Fruit fly (Drosophila melanogaster) whole organism, embryonic: ENCODE measurements around the gene CG14961.

ENCODE experiments used
- Antp ChIP-seq: fragments of 200-800 bp; sonication (Bioruptor generic); optimal IDR thresholded peaks from 3 replicates; lab custom pipeline; 2016; ENCODE audit warnings: missing biosample characterization, missing genetic modification characterization
- CG10321 ChIP-seq: fragments of 200-800 bp; sonication (Bioruptor generic); IDR thresholded peaks from 2 replicates; pipeline ENCODE4 v1.3.6; 2022; ENCODE audit warnings: missing biosample characterization, missing genetic modification characterization
- CG11093 ChIP-seq: fragments of 200-800 bp; sonication (Bioruptor generic); IDR thresholded peaks from 3 replicates; pipeline ENCODE4 v1.3.6; 2022; ENCODE audit warnings: missing biosample characterization, missing genetic modification characterization
- CG13624 ChIP-seq: fragments of 200-800 bp; sonication (Bioruptor generic); optimal IDR thresholded peaks from 2 replicates; lab custom pipeline; 2016; ENCODE audit warnings: missing biosample characterization, missing genetic modification characterization
- CG1529 ChIP-seq: fragments of 200-800 bp; sonication (Bioruptor generic); optimal IDR thresholded peaks from 3 replicates; lab custom pipeline; 2018; ENCODE audit warnings: missing biosample characterization, missing genetic modification characterization
- CG17802 ChIP-seq: fragments of 200-800 bp; sonication (Bioruptor generic); optimal IDR thresholded peaks from 2 replicates; lab custom pipeline; 2018; ENCODE audit warnings: missing biosample characterization, mild to moderate bottlenecking, missing genetic modification characterization, moderate library complexity
- CG1832 ChIP-seq: fragments of 200-800 bp; sonication (Bioruptor generic); optimal IDR thresholded peaks from 2 replicates; lab custom pipeline; 2017; ENCODE audit warnings: missing biosample characterization, mild to moderate bottlenecking, missing genetic modification characterization, inconsistent platforms
- CG18599 ChIP-seq: fragments of 200-800 bp; sonication (Bioruptor generic); optimal IDR thresholded peaks from 3 replicates; lab custom pipeline; 2017; ENCODE audit warnings: missing biosample characterization, missing genetic modification characterization, mild to moderate bottlenecking, moderate library complexity, missing genetic modification reagents
- CG18619 ChIP-seq: fragments of 200-800 bp; sonication (Bioruptor generic); optimal IDR thresholded peaks from 3 replicates; lab custom pipeline; 2017; ENCODE audit warnings: missing biosample characterization, mild to moderate bottlenecking, missing genetic modification characterization
- CG32532 ChIP-seq: fragments of 200-800 bp; sonication (Bioruptor generic); IDR thresholded peaks from 2 replicates; pipeline ENCODE4 v1.3.6; 2022; ENCODE audit warnings: missing biosample characterization, missing genetic modification characterization
- CG3995 ChIP-seq: fragments of 200-800 bp; sonication (Bioruptor generic); optimal IDR thresholded peaks from 3 replicates; lab custom pipeline; 2016; ENCODE audit warnings: missing biosample characterization, missing genetic modification characterization
- CG42726 ChIP-seq: fragments of 200-800 bp; sonication (Bioruptor generic); IDR thresholded peaks from 2 replicates; pipeline ENCODE4 v1.3.6; 2022; ENCODE audit warnings: missing biosample characterization, missing genetic modification characterization; ENCODE audit not compliant: partially characterized antibody
- CG4360 ChIP-seq: fragments of 200-800 bp; sonication (Bioruptor generic); IDR thresholded peaks from 2 replicates; pipeline ENCODE4 v1.3.6; 2022; ENCODE audit warnings: missing biosample characterization, missing genetic modification characterization
- CG4854 ChIP-seq: fragments of 200-800 bp; sonication (Bioruptor generic); optimal IDR thresholded peaks from 2 replicates; lab custom pipeline; 2016; ENCODE audit warnings: missing biosample characterization, missing genetic modification characterization, inconsistent platforms
- CG8290 ChIP-seq, 3 experiments: fragments of 200-800 bp; sonication (Bioruptor generic); optimal IDR thresholded peaks; 2 replicates each; lab custom pipeline; 2016 to 2019; ENCODE audit warnings: missing biosample characterization in 3 of 3, missing genetic modification characterization in 3 of 3, mild to moderate bottlenecking in 2 of 3, moderate library complexity in 1 of 3
- CG8359 ChIP-seq: fragments of 200-800 bp; sonication (Bioruptor generic); optimal IDR thresholded peaks from 2 replicates; lab custom pipeline; 2017; ENCODE audit warnings: missing biosample characterization, mild to moderate bottlenecking, missing genetic modification characterization, borderline replicate concordance
- CoRest ChIP-seq: fragments of 200-800 bp; sonication (Bioruptor generic); optimal IDR thresholded peaks from 3 replicates; lab custom pipeline; 2018; ENCODE audit warnings: missing biosample characterization, mild to moderate bottlenecking, missing genetic modification characterization, moderate library complexity
- D19A ChIP-seq: fragments of 200-800 bp; optimal IDR thresholded peaks from 3 replicates; lab custom pipeline; 2019; ENCODE audit warnings: missing biosample characterization, mild to moderate bottlenecking, missing genetic modification characterization, moderate library complexity
- Dp ChIP-seq: fragments of 200-800 bp; sonication (Bioruptor generic); optimal IDR thresholded peaks from 2 replicates; lab custom pipeline; 2018; ENCODE audit warnings: missing biosample characterization, mild to moderate bottlenecking, missing genetic modification characterization, moderate library complexity
- Fer3 ChIP-seq: fragments of 200-800 bp; sonication (Bioruptor generic); optimal IDR thresholded peaks from 2 replicates; lab custom pipeline; 2018; ENCODE audit warnings: missing biosample characterization, mild to moderate bottlenecking, missing genetic modification characterization, moderate library complexity
- HLH4C ChIP-seq: fragments of 200-800 bp; sonication (Bioruptor generic); IDR thresholded peaks from 3 replicates; pipeline ENCODE4 v1.3.6; 2022; ENCODE audit warnings: missing biosample characterization, missing genetic modification characterization; ENCODE audit not compliant: partially characterized antibody
- Hmx ChIP-seq: fragments of 200-800 bp; sonication (Bioruptor generic); optimal IDR thresholded peaks from 2 replicates; lab custom pipeline; 2016; ENCODE audit warnings: missing biosample characterization, missing genetic modification characterization
- Hr51 ChIP-seq, 2 experiments: fragments of 200-800 bp; sonication (Bioruptor generic); optimal IDR thresholded peaks; 2 replicates in 1 of 2; 3 replicates in 1 of 2; lab custom pipeline; 2016 to 2018; ENCODE audit warnings: missing biosample characterization in 2 of 2, missing genetic modification characterization in 2 of 2, mild to moderate bottlenecking in 1 of 2, moderate library complexity in 1 of 2
- Lpt ChIP-seq: fragments of >200 bp; optimal IDR thresholded peaks from 2 replicates; lab custom pipeline; 2018; ENCODE audit warnings: missing biosample characterization, missing genetic modification characterization
- Mad ChIP-seq: fragments of 200-800 bp; sonication (Bioruptor generic); optimal IDR thresholded peaks from 2 replicates; lab custom pipeline; 2016; ENCODE audit warnings: missing biosample characterization, missing genetic modification characterization
- Mes4 ChIP-seq: fragments of 200-800 bp; sonication (Bioruptor generic); optimal IDR thresholded peaks from 2 replicates; lab custom pipeline; 2016; ENCODE audit warnings: missing biosample characterization, missing genetic modification characterization
- NFAT ChIP-seq: fragments of 200-800 bp; sonication (Bioruptor generic); IDR thresholded peaks from 2 replicates; pipeline ENCODE4 v1.3.6; 2022; ENCODE audit warnings: missing biosample characterization, missing genetic modification characterization
- Optix ChIP-seq: fragments of 200-800 bp; sonication (Bioruptor generic); IDR thresholded peaks from 3 replicates; pipeline ENCODE4 v1.3.6; 2022; ENCODE audit warnings: missing biosample characterization, missing genetic modification characterization
- PHDP ChIP-seq: fragments of 200-800 bp; sonication (Bioruptor generic); optimal IDR thresholded peaks from 3 replicates; lab custom pipeline; 2018; ENCODE audit warnings: missing biosample characterization, mild to moderate bottlenecking, missing genetic modification characterization, moderate library complexity
- Side ChIP-seq: fragments of 200-800 bp; sonication (Bioruptor generic); optimal IDR thresholded peaks from 2 replicates; lab custom pipeline; 2016; ENCODE audit warnings: missing biosample characterization, missing genetic modification characterization
- Sox102F ChIP-seq: fragments of 200-800 bp; sonication (Bioruptor generic); optimal IDR thresholded peaks from 2 replicates; lab custom pipeline; 2018; ENCODE audit warnings: missing biosample characterization, mild to moderate bottlenecking, missing genetic modification characterization, moderate library complexity
- chn ChIP-seq: fragments of 200-800 bp; sonication (Bioruptor generic); optimal IDR thresholded peaks from 2 replicates; lab custom pipeline; 2016; ENCODE audit warnings: missing biosample characterization, missing genetic modification characterization
- crc ChIP-seq: fragments of 200-800 bp; sonication (Bioruptor generic); optimal IDR thresholded peaks from 2 replicates; lab custom pipeline; 2016; ENCODE audit warnings: missing biosample characterization, missing genetic modification characterization
- cwo ChIP-seq: fragments of 200-800 bp; sonication (Bioruptor generic); optimal IDR thresholded peaks from 3 replicates; lab custom pipeline; 2017; ENCODE audit warnings: missing biosample characterization, missing genetic modification characterization, mild to moderate bottlenecking, moderate library complexity, missing genetic modification reagents
- fd64A ChIP-seq: fragments of 200-800 bp; sonication (Bioruptor generic); optimal IDR thresholded peaks from 3 replicates; lab custom pipeline; 2018; ENCODE audit warnings: missing biosample characterization, mild to moderate bottlenecking, missing genetic modification characterization
- gcm ChIP-seq: fragments of 200-800 bp; sonication (Bioruptor generic); optimal IDR thresholded peaks from 2 replicates; lab custom pipeline; 2019; ENCODE audit warnings: missing biosample characterization, mild to moderate bottlenecking, missing genetic modification characterization, moderate library complexity
- gcm2 ChIP-seq: fragments of 200-800 bp; sonication (Bioruptor generic); optimal IDR thresholded peaks from 2 replicates; lab custom pipeline; 2016; ENCODE audit warnings: missing biosample characterization, missing genetic modification characterization
- ham ChIP-seq: fragments of 200-800 bp; sonication (Bioruptor generic); IDR thresholded peaks from 2 replicates; pipeline ENCODE4 v1.3.6; 2022; ENCODE audit warnings: missing biosample characterization, missing genetic modification characterization
- jing ChIP-seq: fragments of 200-800 bp; sonication (Bioruptor generic); optimal IDR thresholded peaks from 2 replicates; lab custom pipeline; 2018; ENCODE audit warnings: missing biosample characterization, mild to moderate bottlenecking, missing genetic modification characterization
- ken ChIP-seq: fragments of 200-800 bp; sonication (Bioruptor generic); IDR thresholded peaks from 3 replicates; pipeline ENCODE4 v1.3.6; 2022; ENCODE audit warnings: missing biosample characterization, missing genetic modification characterization
- lab ChIP-seq: fragments of 200-800 bp; sonication (Bioruptor generic); optimal IDR thresholded peaks from 3 replicates; lab custom pipeline; 2017; ENCODE audit warnings: missing biosample characterization, missing genetic modification characterization, mild to moderate bottlenecking, moderate library complexity, missing genetic modification reagents
- lbe ChIP-seq: fragments of 200-800 bp; sonication (Bioruptor generic); optimal IDR thresholded peaks from 2 replicates; lab custom pipeline; 2016; ENCODE audit warnings: missing biosample characterization, mild to moderate bottlenecking, missing genetic modification characterization
- pnt ChIP-seq: fragments of 200-800 bp; sonication (Bioruptor generic); optimal IDR thresholded peaks from 3 replicates; lab custom pipeline; 2016; ENCODE audit warnings: missing biosample characterization, missing genetic modification characterization
- sima ChIP-seq: fragments of 200-800 bp; sonication (Bioruptor generic); optimal IDR thresholded peaks from 2 replicates; lab custom pipeline; 2016; ENCODE audit warnings: missing biosample characterization, missing genetic modification characterization
- sisA ChIP-seq: fragments of 200-800 bp; sonication (Bioruptor generic); IDR thresholded peaks from 2 replicates; pipeline ENCODE4 v1.3.6; 2022; ENCODE audit warnings: missing biosample characterization, missing genetic modification characterization
- slou ChIP-seq: fragments of 200-800 bp; sonication (Bioruptor generic); optimal IDR thresholded peaks from 3 replicates; lab custom pipeline; 2016; ENCODE audit warnings: missing biosample characterization, missing genetic modification characterization
- sug ChIP-seq: fragments of 200-800 bp; optimal IDR thresholded peaks from 2 replicates; lab custom pipeline; 2019; ENCODE audit warnings: missing biosample characterization, mild to moderate bottlenecking, missing genetic modification characterization, moderate library complexity
- tap ChIP-seq: fragments of 200-800 bp; optimal IDR thresholded peaks from 3 replicates; lab custom pipeline; 2019; ENCODE audit warnings: missing biosample characterization, mild to moderate bottlenecking, missing genetic modification characterization, moderate library complexity
- toy ChIP-seq: fragments of 200-800 bp; sonication (Bioruptor generic); IDR thresholded peaks from 2 replicates; pipeline ENCODE4 v1.3.6; 2022; ENCODE audit warnings: missing biosample characterization, missing genetic modification characterization
- zfh1 ChIP-seq: fragments of 200-800 bp; sonication (Bioruptor generic); IDR thresholded peaks from 3 replicates; pipeline ENCODE4 v1.3.6; 2022; ENCODE audit warnings: missing biosample characterization, missing genetic modification characterization

CG14961 gene

DNA sequence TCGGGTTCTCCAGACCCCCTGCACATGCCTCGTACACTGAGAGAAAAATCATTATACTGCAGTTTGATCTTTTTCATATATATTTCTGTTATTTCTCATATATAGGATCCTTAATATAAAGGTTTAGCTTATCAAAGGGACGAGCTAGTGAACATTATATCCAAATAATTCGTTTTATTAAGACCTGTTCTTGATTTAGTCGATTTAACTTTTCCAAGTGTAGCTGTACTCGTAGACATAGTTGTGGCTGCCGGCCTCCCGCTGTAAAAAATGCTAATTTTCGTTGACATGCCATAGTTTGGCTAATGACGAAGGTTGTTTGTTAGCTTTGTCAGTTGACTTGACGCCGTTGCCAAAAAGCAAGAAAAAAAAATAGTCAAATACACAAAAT, 52.6 kb downstream of the CG14961 start (continued):
- TF ChIP-seq Optix (GFP tag; lab: Robert Waterston, UW): peak; percentile 57; the same call in 1 of the 3 replicates
- no peak for TF ChIP-seq Lpt (GFP tag; lab: Kevin White, UChicago)
- peak; percentile 77 for TF ChIP-seq CG18619 (GFP tag; lab: Kevin White, UChicago)
- peak; percentile 58 for TF ChIP-seq CG10321
- TF ChIP-seq ham (GFP tag; lab: Robert Waterston, UW): no peak
- TF ChIP-seq lab: peak; percentile 92
- peak; percentile 87 for TF ChIP-seq CG18599 (GFP tag; lab: Kevin White, UChicago)
- TF ChIP-seq gcm: peak; percentile 87
- TF ChIP-seq lbe (GFP tag; lab: Kevin White, UChicago): no peak
- peak; percentile 56 for TF ChIP-seq Hmx (GFP tag; lab: Kevin White, UChicago)
- TF ChIP-seq ken: peak; percentile 83
- no peak for TF ChIP-seq HLH4C (GFP tag; lab: Robert Waterston, UW)
- TF ChIP-seq chn (GFP tag; lab: Kevin White, UChicago): peak; percentile 78
- TF ChIP-seq tap (tag; lab: Kevin White, UChicago): peak; percentile 88
- TF ChIP-seq sug (tag; lab: Kevin White, UChicago): peak; percentile 90
- peak; percentile 84 for TF ChIP-seq Side (GFP tag; lab: Kevin White, UChicago)
- TF ChIP-seq Hr51 (GFP tag; optimal IDR thresholded peaks at IDR 0.05; lab: Kevin White, UChicago): peak; percentile 71 to 87
- peak; percentile 87 for TF ChIP-seq Sox102F (GFP tag; lab: Kevin White, UChicago)
- peak; percentile 34 for TF ChIP-seq CG3995 (GFP tag; lab: Kevin White, UChicago)
- TF ChIP-seq CG42726 (GFP tag; lab: Robert Waterston, UW): no peak
- TF ChIP-seq slou (GFP tag; lab: Kevin White, UChicago): peak; percentile 48
- TF ChIP-seq zfh1: peak; percentile 91
- peak; percentile 56 for TF ChIP-seq Antp (GFP tag; lab: Kevin White, UChicago)
- peak; percentile 79 for TF ChIP-seq NFAT (GFP tag; lab: Robert Waterston, UW)
- TF ChIP-seq PHDP (tag; lab: Kevin White, UChicago): peak; percentile 89
- TF ChIP-seq cwo: peak; percentile 74
- TF ChIP-seq sima (GFP tag; lab: Kevin White, UChicago): peak; percentile 66
- TF ChIP-seq jing (GFP tag; lab: Kevin White, UChicago): peak; percentile 65
- no peak; the same call in 1 of the 2 replicates for TF ChIP-seq CG4360 (GFP tag; lab: Robert Waterston, UW)
- peak; percentile 88 for TF ChIP-seq Fer3 (tag; lab: Kevin White, UChicago)
- TF ChIP-seq crc: peak; percentile 40
- TF ChIP-seq CG4854 (GFP tag; lab: Kevin White, UChicago): peak; percentile 86
- peak; percentile 63 for TF ChIP-seq CG17802 (tag; lab: Kevin White, UChicago)
- TF ChIP-seq fd64A: peak; percentile 72
- TF ChIP-seq CG1832 (GFP tag; lab: Kevin White, UChicago): no peak
- TF ChIP-seq CG13624: peak; percentile 80
- TF ChIP-seq CG11093 (GFP tag; lab: Robert Waterston, UW): peak; percentile 66; the same call in 2 of the 3 replicates
- no peak for TF ChIP-seq Dp (GFP tag; lab: Kevin White, UChicago)
- TF ChIP-seq toy: no peak
- TF ChIP-seq sisA (GFP tag; lab: Robert Waterston, UW): peak; percentile 81
- TF ChIP-seq CG32532 (GFP tag; lab: Robert Waterston, UW): peak; percentile 93
- TF ChIP-seq Mes4 (GFP tag; lab: Kevin White, UChicago): peak; percentile 59
- TF ChIP-seq CoRest (tag; lab: Kevin White, UChicago): peak; percentile 89
- peak; percentile 58 for TF ChIP-seq CG8290 (GFP tag; optimal IDR thresholded peaks at IDR 0.05; lab: Kevin White, UChicago)
- peak in 1 of 2 experiments; percentile 83 for TF ChIP-seq CG8290 (tag; optimal IDR thresholded peaks at IDR 0.05; lab: Kevin White, UChicago)
- peak; percentile 75 for TF ChIP-seq pnt
- TF ChIP-seq Mad: peak; percentile 76
- TF ChIP-seq D19A (tag; lab: Kevin White, UChicago): peak; percentile 84
- peak; percentile 76 for TF ChIP-seq CG1529
- peak; percentile 76 for TF ChIP-seq CG8359
- peak; percentile 56 for TF ChIP-seq gcm2 (GFP tag; lab: Kevin White, UChicago)
